Worm (Caenorhabditis elegans) whole organism, L4/young adult: ENCODE data around the gene Y73C8B.2.

Source experiments
- W03F9.2 ChIP-seq: fragments of 150-350 bp; optimal IDR thresholded peaks from 2 replicates; lab custom pipeline; 2014; ENCODE audit warnings: missing biosample characterization, missing genetic modification characterization
- dao-5 ChIP-seq: sonication (generic microtip); optimal IDR thresholded peaks from 2 replicates; lab custom pipeline; 2016; ENCODE audit warnings: missing genotype, missing genetic modification characterization, moderate library complexity, missing compliant biosample characterization
- him-1 ChIP-seq: sonication (generic microtip); optimal IDR thresholded peaks from 2 replicates; lab custom pipeline; 2016; ENCODE audit warnings: missing genotype, missing genetic modification reagents, missing genetic modification characterization, missing compliant biosample characterization

Gene Y73C8B.2

ce11 chrV:3195814-3196213, 1.0 kb upstream of the Y73C8B.2 start:
- TF ChIP-seq him-1 (tag; lab: Kevin White, UChicago) = no peak
- TF ChIP-seq dao-5 (tag; lab: Kevin White, UChicago) = no peak
- TF ChIP-seq W03F9.2 (tag; lab: Kevin White, UChicago) = no peak

- TF ChIP-seq W03F9.2 (tag; lab: Kevin White, UChicago) = no peak
- no peak for TF ChIP-seq him-1 (tag; lab: Kevin White, UChicago)
- no peak for TF ChIP-seq dao-5 (tag; lab: Kevin White, UChicago)
These were observed 1.7 kb downstream of the Y73C8B.2 start, which contains the start of the genes Y73C8B.3 and Y73C8B.9 for ce11 chrV:3193091-3193608. Gene Y73C8B.3 (minus strand): TSS chrV:3193237. Gene Y73C8B.9 (plus strand): TSS chrV:3193558.

DNA sequence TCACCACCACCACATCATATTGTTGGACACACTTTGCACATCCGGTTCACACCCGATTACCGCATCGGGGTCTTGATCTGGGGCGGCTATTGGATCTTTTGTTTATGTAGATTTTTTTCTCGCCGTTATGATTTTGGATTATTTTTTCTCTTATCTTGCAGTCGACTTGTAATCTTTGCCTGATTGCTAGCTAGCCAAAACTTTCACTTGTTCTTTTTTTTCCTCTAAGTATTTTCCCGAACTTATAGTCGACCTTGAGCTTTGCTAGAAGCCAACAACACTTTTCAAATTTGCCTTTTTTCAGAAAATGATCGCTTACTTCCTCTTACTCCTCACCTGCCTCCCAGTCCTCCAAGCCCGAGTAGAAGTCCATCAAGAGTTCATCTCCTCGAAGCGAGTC, 6.8 kb downstream of the Y73C8B.2 start, which contains the start of gene lag-2:
Gene lag-2 (plus strand): TSS at position 301 of the 400 bp plus-strand sequence.
- TF ChIP-seq him-1 (tag; lab: Kevin White, UChicago) (no peak), W03F9.2 (tag; lab: Kevin White, UChicago) (no peak), dao-5 (tag; lab: Kevin White, UChicago) (no peak)

- TF ChIP-seq W03F9.2 (tag; lab: Kevin White, UChicago) = no peak
These were observed 8.9 kb downstream of the Y73C8B.2 start for ce11 chrV:3185855-3186254.

DNA sequence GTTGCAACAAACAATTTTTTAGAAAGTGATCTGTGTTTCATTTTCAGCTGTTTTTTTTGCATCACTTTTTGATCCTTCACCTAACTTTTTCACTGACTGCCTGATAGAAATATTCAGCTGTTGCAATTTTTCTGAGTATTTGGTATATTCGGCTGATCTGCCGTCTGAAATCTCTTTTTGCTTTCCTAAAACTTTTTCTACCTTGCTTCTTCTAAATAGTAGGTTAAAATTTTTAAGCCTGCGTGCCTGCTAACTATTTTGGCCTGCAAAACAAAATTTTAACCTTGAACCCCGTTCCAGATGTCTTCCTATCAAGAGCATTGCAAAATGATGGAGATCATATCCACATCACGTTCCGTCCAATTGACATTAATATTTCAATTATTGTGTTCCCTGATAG, 18.6 kb downstream of the Y73C8B.2 start, which contains the start of gene srab-8:
Gene srab-8 (plus strand): TSS at position 301 of the 400 bp plus-strand sequence.
- TF ChIP-seq him-1 (tag; lab: Kevin White, UChicago) (no peak), dao-5 (tag; lab: Kevin White, UChicago) (no peak), W03F9.2 (tag; lab: Kevin White, UChicago) (no peak)

ce11 chrV:3171625-3172024, 23.2 kb downstream of the Y73C8B.2 start:
- TF ChIP-seq dao-5 (tag; lab: Kevin White, UChicago) = no peak
- TF ChIP-seq him-1 (tag; lab: Kevin White, UChicago) = no peak
- TF ChIP-seq W03F9.2 (tag; lab: Kevin White, UChicago) = no peak

- TF ChIP-seq dao-5 (tag; lab: Kevin White, UChicago) (no peak), him-1 (tag; lab: Kevin White, UChicago) (no peak), W03F9.2 (tag; lab: Kevin White, UChicago) (no peak)
These were observed 25.0 kb downstream of the Y73C8B.2 start, which contains the start of gene srbc-6 for ce11 chrV:3169838-3170237. Gene srbc-6 (plus strand): TSS chrV:3170138.

DNA sequence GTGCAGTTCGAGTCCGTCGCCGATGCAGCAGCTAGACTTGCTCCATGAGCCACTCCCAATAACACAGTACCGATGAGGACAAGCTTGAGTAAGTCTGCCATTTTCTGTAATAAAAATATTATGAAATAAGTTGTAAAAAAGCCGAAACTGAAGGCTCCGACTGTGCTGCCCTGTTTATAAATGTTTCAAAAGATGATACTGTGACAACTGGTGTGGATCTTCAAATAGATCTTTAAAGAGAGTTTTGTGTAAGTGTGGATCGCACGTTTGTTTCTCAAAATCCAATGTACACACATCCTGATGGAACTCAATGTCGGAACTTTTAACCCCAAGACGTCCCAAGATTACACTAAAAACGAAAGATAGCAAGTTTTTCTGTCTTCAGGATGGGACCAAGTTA, 26.2 kb downstream of the Y73C8B.2 start, which contains the start of gene C36C5.15:
Gene C36C5.15 (minus strand): TSS at position 101 of the 400 bp plus-strand sequence.
- TF ChIP-seq him-1 (tag; lab: Kevin White, UChicago) = no peak
- no peak for TF ChIP-seq W03F9.2 (tag; lab: Kevin White, UChicago)
- no peak for TF ChIP-seq dao-5 (tag; lab: Kevin White, UChicago)

- TF ChIP-seq W03F9.2 (tag; lab: Kevin White, UChicago) (no peak), dao-5 (tag; lab: Kevin White, UChicago) (no peak), him-1 (tag; lab: Kevin White, UChicago) (no peak)
These were observed 28.5 kb downstream of the Y73C8B.2 start, which contains the start of gene C36C5.4 for ce11 chrV:3166260-3166659. Gene C36C5.4 (plus strand): TSS chrV:3166560.

- TF ChIP-seq him-1 (tag; lab: Kevin White, UChicago) (no peak), dao-5 (tag; lab: Kevin White, UChicago) (no peak), W03F9.2 (tag; lab: Kevin White, UChicago) (no peak)
These were observed 29.4 kb downstream of the Y73C8B.2 start, which contains the start of gene C36C5.14 for ce11 chrV:3165438-3165837. Gene C36C5.14 (minus strand): TSS chrV:3165538.

ce11 chrV:3163143-3163542, 31.7 kb downstream of the Y73C8B.2 start:
- TF ChIP-seq him-1 (tag; lab: Kevin White, UChicago) (no peak), dao-5 (tag; lab: Kevin White, UChicago) (no peak), W03F9.2 (tag; lab: Kevin White, UChicago) (no peak)

DNA sequence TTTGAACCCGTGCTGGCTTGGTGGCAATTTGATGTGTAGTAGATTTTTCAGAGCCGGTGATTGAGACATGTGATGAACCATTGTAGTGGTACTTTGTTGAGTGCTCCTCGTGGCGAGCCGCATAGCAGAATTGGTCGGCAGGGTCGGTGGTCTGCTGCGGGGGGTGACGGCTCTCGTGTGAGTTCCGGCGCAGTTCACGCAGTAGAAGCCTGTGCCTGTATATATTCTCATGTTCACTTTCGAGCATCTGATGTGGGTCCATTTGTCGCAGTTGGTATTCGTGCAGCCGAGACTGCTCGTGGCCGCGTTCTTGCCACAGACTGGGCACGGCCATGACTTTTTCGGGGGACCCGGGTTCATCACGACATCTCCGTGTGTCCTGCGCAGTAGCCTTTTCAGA, 32.5 kb downstream of the Y73C8B.2 start:
- TF ChIP-seq dao-5 (tag; lab: Kevin White, UChicago) = no peak

DNA sequence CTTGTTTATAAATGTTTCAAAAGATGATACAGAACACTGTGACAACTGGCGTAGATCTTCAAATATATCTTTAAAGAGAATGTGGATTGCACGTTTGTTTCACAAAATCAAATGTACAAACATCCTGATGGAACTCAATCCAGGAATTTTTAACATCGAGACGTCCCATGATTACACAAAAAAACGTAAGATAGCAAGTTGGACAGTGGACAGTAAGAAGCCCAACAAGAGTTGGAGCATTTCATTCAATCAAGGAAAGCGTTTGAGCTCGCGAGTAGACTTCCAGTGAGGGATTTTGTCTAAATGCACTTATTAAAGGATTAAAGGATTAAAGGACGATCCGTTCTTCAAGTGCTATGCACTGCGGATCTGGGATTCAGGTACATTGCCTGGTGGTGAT, 35.5 kb downstream of the Y73C8B.2 start, which contains the start of gene C36C5.12:
Gene C36C5.12 (minus strand): TSS at position 101 of the 400 bp plus-strand sequence.
- no peak for TF ChIP-seq him-1 (tag; lab: Kevin White, UChicago)
- no peak for TF ChIP-seq W03F9.2 (tag; lab: Kevin White, UChicago)

- no peak for TF ChIP-seq him-1 (tag; lab: Kevin White, UChicago)
These were observed 36.4 kb downstream of the Y73C8B.2 start for ce11 chrV:3158379-3158778.
